Worm (Caenorhabditis elegans): ENCODE results near the gene F28A12.3.

The F28A12.3 gene

DNA sequence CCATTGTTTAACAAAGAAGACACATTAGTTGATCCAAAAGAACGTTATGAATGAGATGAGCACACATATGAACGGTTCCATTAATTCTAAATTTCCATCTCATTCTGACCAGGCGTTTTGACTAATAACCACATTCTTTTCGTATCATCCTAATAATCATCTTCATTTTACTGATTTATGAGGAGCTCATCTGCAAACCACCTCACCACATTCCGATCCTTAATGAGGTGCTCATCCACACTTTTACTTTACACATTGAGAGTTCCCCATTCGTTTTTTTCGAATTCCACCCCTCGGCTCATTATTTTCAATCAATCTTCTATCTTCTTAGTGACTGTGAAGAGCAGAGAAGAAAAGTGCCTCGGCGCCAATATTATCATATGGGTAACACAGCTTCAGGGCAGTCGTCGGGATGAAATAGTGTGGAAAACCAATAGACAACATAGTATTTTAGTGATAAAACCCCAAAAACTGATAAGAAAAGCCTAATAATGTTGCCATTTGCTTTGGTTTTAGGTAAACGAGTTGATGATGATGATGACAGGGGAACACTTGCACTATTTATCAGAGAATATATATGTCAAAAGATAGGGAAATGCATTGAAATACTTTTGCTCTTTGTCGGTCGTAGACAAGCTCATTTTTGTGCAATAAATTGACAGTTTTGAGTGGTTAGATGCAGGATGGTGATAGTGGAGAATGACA is 10.0 kb upstream of the F28A12.3 start (continued):
- no peak for TF ChIP-seq efl-1 (GFP tag; optimal IDR thresholded peaks at IDR 0.05)
- no peak for TF ChIP-seq nfya-2 (GFP tag; IDR thresholded peaks at IDR 0.05)
- TF ChIP-seq tlf-1 (GFP tag; optimal IDR thresholded peaks at IDR 0.05), result peak; percentile 58
- no peak for TF ChIP-seq sdz-38 (tag; optimal IDR thresholded peaks at IDR 0.05)
- no peak for TF ChIP-seq akir-1 (GFP tag; optimal IDR thresholded peaks at IDR 0.05)
- no peak for TF ChIP-seq ztf-25 (GFP tag; IDR thresholded peaks at IDR 0.05)
- TF ChIP-seq C06A6.2 (GFP tag; conservative IDR thresholded peaks at IDR 0.05), result no peak
- TF ChIP-seq athp-1 (tag; optimal IDR thresholded peaks at IDR 0.05), result no peak
- TF ChIP-seq hlh-26 (GFP tag; conservative IDR thresholded peaks at IDR 0.05), result no peak
- TF ChIP-seq egl-18 (GFP tag; IDR thresholded peaks at IDR 0.05), result no peak

DNA sequence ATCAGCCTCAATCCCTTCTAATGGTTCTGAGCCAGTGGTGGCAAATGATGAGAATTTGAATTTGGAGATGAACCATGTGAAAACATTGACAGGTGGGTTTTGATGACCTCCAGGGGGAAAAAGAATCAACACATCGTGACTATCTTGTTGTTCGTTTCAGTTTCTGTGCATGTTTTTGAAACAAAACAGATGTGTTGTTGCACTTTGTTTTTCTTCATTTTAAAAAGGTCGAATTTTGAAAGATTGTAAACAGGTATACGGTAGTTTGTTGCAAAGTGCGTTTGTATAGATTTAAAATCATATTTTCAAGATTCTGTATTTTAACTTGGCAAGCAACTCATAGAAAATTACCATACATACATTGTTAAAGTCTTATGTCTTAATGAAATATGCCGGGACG is 9.2 kb upstream of the F28A12.3 start:
- TF ChIP-seq ztf-3 (GFP tag; optimal IDR thresholded peaks at IDR 0.05) (no peak), aptf-3 (GFP tag; IDR thresholded peaks at IDR 0.05) (no peak), dpff-1 (tag; optimal IDR thresholded peaks at IDR 0.05) (no peak), fkh-3 (tag; optimal IDR thresholded peaks at IDR 0.05) (no peak), sea-2 (GFP tag; IDR thresholded peaks at IDR 0.05) (no peak), zim-3 (tag; optimal IDR thresholded peaks at IDR 0.05) (no peak), lsl-1 (GFP tag; optimal IDR thresholded peaks at IDR 0.05) (no peak), snpc-3.4 (tag; optimal IDR thresholded peaks at IDR 0.05) (no peak)

ce11 chrV:8648251-8648650 is 7.1 kb upstream of the F28A12.3 start:
- no peak for TF ChIP-seq aptf-3 (GFP tag; IDR thresholded peaks at IDR 0.05)
- peak; percentile 93 for TF ChIP-seq nhr-80 (tag; optimal IDR thresholded peaks at IDR 0.05)
- TF ChIP-seq ztf-22 (GFP tag; optimal IDR thresholded peaks at IDR 0.05), result no peak
- peak; percentile 17; the same call in 1 of the 2 replicates for TF ChIP-seq dox-1 (GFP tag; IDR thresholded peaks at IDR 0.05)

DNA sequence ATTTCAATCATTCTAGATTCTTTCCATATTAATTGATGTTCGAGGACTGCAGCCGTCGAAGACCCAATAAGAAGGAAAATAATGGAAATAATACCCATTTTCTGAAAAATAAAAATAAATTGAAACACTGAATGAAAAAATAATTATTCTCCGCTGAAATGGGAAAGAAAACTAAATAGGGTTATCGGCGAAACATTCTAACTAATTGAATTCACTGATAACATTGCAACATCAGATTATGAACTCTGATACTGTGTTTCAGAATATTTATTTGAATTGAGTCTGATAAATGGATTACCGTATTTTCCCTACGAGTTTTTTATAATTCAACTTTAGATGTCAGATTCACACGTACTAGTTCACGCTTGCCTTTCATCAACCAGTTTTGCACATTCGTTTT is 1.9 kb upstream of the F28A12.3 start, which contains the start of gene asp-13:
asp-13 (minus strand) TSS at position 101 of the 400 bp plus-strand sequence.
- TF ChIP-seq bed-1 (GFP tag; IDR thresholded peaks at IDR 0.05) (no peak), nhr-80 (tag; optimal IDR thresholded peaks at IDR 0.05) (peak; percentile 12), nfya-2 (GFP tag; IDR thresholded peaks at IDR 0.05) (no peak)

- TF ChIP-seq madf-10 (tag; optimal IDR thresholded peaks at IDR 0.05) (no peak), efl-1 (GFP tag; optimal IDR thresholded peaks at IDR 0.05) (no peak), hsf-1 (GFP tag; IDR thresholded peaks at IDR 0.05) (no peak), let-607 (tag; optimal IDR thresholded peaks at IDR 0.05) (no peak), pha-4 (tag; optimal IDR thresholded peaks at IDR 0.05) (no peak), ceh-27 (GFP tag; optimal IDR thresholded peaks at IDR 0.05) (no peak), lsl-1 (GFP tag; optimal IDR thresholded peaks at IDR 0.05) (no peak), fkh-3 (tag; optimal IDR thresholded peaks at IDR 0.05) (no peak), Y67H2A.10 (GFP tag; conservative IDR thresholded peaks at IDR 0.05) (no peak), him-1 (tag; optimal IDR thresholded peaks at IDR 0.05) (no peak), lin-40 (tag; optimal IDR thresholded peaks at IDR 0.05) (no peak), nfya-2 (GFP tag; IDR thresholded peaks at IDR 0.05) (no peak), somi-1 (GFP tag; optimal IDR thresholded peaks at IDR 0.05) (no peak), tlf-1 (GFP tag; optimal IDR thresholded peaks at IDR 0.05) (no peak)
Observed at ce11 chrV:8637666-8638271, 3.4 kb downstream of the F28A12.3 start, which contains the start of the genes F28A12.10 and acd-4. Gene F28A12.10, minus strand, starts transcription at chrV:8637766. Gene acd-4, plus strand, starts transcription at chrV:8638221.
